Fruit fly (Drosophila melanogaster) whole organism, adult: ENCODE results near the gene CG2321.

ENCODE experiments used
- CG12768 ChIP-seq: fragments of 200-800 bp; sonication (Bioruptor generic); optimal IDR thresholded peaks from 2 replicates; lab custom pipeline; 2017; ENCODE audit warnings: missing biosample characterization, missing genetic modification characterization, mild to moderate bottlenecking, moderate library complexity, missing genetic modification reagents
- Hr96 ChIP-seq: fragments of 200-800 bp; sonication (Bioruptor generic); optimal IDR thresholded peaks from 2 replicates; lab custom pipeline; 2016; ENCODE audit warnings: missing biosample characterization, missing genetic modification characterization
- cic ChIP-seq: fragments of 200-800 bp; sonication (Bioruptor generic); optimal IDR thresholded peaks from 2 replicates; lab custom pipeline; 2017; ENCODE audit warnings: missing biosample characterization, mild to moderate bottlenecking, missing genetic modification characterization, moderate library complexity

DNA sequence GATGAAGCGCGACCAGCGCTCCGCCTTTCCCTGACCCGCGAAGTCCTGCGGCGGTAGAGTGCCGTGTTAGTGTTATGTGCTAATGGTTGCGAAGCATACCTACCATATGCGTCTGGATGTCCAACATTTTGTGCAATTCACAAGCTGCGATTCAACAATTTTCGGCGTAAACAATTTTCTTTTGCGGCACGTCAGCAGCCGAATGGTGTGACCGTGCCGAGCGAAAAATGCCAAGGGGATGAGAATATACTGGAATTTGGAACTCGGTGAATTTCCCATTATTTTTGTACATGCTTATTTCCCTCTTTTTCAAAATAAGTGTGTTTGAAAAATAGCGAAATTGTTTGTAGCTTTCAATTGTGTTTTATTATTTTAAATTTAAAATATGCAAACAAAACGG is 1.8 kb upstream of the CG2321 start, which contains the start of gene Spase12:
- TF ChIP-seq cic (GFP tag; lab: Kevin White, UChicago): no peak
- no peak for TF ChIP-seq Hr96
- TF ChIP-seq CG12768: no peak
